Fruit fly (Drosophila melanogaster): Measurements from ENCODE around the gene CG2926.

dm6 chr3R:5571756-5572155, 16.4 kb downstream of the CG2926 start:
- TF ChIP-seq psq (optimal IDR thresholded peaks at IDR 0.05) (no peak), EcR (GFP tag; optimal IDR thresholded peaks at IDR 0.05) (no peak)
